Worm (Caenorhabditis elegans): Measurements from ENCODE around the gene plp-1.

DNA sequence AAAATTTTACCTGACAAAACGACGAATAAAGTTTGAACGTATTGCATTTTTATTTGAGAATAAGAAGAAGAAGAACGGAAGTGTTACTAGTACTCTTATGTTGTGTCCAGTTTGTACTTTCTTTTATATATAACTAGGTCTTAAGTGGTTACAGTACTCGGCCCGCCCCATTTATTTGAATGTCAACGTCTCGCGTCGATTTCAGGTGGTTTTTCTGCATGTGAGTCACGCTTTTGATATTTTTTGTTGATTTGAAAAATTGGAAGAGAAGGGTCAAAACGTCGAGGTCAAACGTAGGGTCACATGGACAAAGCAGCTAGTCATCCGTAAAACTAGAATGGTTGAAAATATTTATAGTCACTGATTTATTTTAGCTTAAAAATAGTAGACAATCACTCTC lies 4.2 kb upstream of the plp-1 start, which contains the start of gene F45E4.5:
- TF ChIP-seq pes-1 (GFP tag; IDR thresholded peaks at IDR 0.05) (no peak), ama-1 (optimal IDR thresholded peaks at IDR 0.05) (no peak), hmbx-1 (tag; optimal IDR thresholded peaks at IDR 0.05) (no peak), F13C5.2 (tag; optimal IDR thresholded peaks at IDR 0.05) (no peak), hmg-4 (GFP tag; optimal IDR thresholded peaks at IDR 0.05) (no peak), ceh-13 (GFP tag; optimal IDR thresholded peaks at IDR 0.05) (no peak), hnd-1 (tag; optimal IDR thresholded peaks at IDR 0.05) (no peak), flt-1 (GFP tag; IDR thresholded peaks at IDR 0.05) (no peak), ceh-36 (tag; optimal IDR thresholded peaks at IDR 0.05) (no peak), tbx-11 (GFP tag; IDR thresholded peaks at IDR 0.05) (no peak), ets-7 (tag; optimal IDR thresholded peaks at IDR 0.05) (no peak), B0310.2 (tag; optimal IDR thresholded peaks at IDR 0.05) (no peak)
